Fruit fly (Drosophila melanogaster) whole organism, embryonic: ENCODE measurements around the gene Sld5.

Source experiments
- Aef1 ChIP-seq: fragments of 200-800 bp; sonication (Bioruptor generic); IDR thresholded peaks from 3 replicates; pipeline ENCODE4 v1.3.6; 2022; ENCODE audit warnings: missing biosample characterization, missing genetic modification characterization
- Blimp-1 ChIP-seq: fragments of 200-800 bp; sonication (Bioruptor generic); optimal IDR thresholded peaks from 3 replicates; lab custom pipeline; 2018; ENCODE audit warnings: missing biosample characterization, missing genetic modification characterization, mild to moderate bottlenecking, moderate library complexity, missing genetic modification reagents
- Bteb2 ChIP-seq: fragments of 200-800 bp; sonication (Bioruptor generic); optimal IDR thresholded peaks from 2 replicates; lab custom pipeline; 2016; ENCODE audit warnings: missing biosample characterization, missing genetic modification characterization
- CG10543 ChIP-seq: fragments of 200-800 bp; sonication (Bioruptor generic); optimal IDR thresholded peaks from 3 replicates; lab custom pipeline; 2017; ENCODE audit warnings: missing biosample characterization, mild to moderate bottlenecking, missing genetic modification characterization, moderate library complexity
- CG11696 ChIP-seq: fragments of 200-800 bp; sonication (Bioruptor generic); IDR thresholded peaks from 2 replicates; pipeline ENCODE4 v1.3.6; 2022; ENCODE audit warnings: missing biosample characterization, missing genetic modification characterization
- CG15011 ChIP-seq: fragments of 200-800 bp; sonication (Bioruptor generic); optimal IDR thresholded peaks from 3 replicates; lab custom pipeline; 2018; ENCODE audit warnings: missing biosample characterization, mild to moderate bottlenecking, missing genetic modification characterization
- CG15073 ChIP-seq: fragments of 200-800 bp; sonication (Bioruptor generic); optimal IDR thresholded peaks from 2 replicates; lab custom pipeline; 2016; ENCODE audit warnings: missing biosample characterization, missing genetic modification characterization
- CG16779 ChIP-seq: fragments of 200-800 bp; sonication (Bioruptor generic); IDR thresholded peaks from 2 replicates; pipeline ENCODE4 v1.3.6; 2022; ENCODE audit warnings: missing biosample characterization, missing genetic modification characterization
- CG18619 ChIP-seq: fragments of 200-800 bp; sonication (Bioruptor generic); optimal IDR thresholded peaks from 3 replicates; lab custom pipeline; 2017; ENCODE audit warnings: missing biosample characterization, mild to moderate bottlenecking, missing genetic modification characterization
- CG2116 ChIP-seq: fragments of 200-800 bp; sonication (Bioruptor generic); optimal IDR thresholded peaks from 3 replicates; lab custom pipeline; 2018; ENCODE audit warnings: missing biosample characterization, mild to moderate bottlenecking, missing genetic modification characterization
- CG2202 ChIP-seq: fragments of 200-800 bp; sonication (Bioruptor generic); optimal IDR thresholded peaks from 2 replicates; lab custom pipeline; 2018; ENCODE audit warnings: missing biosample characterization, mild to moderate bottlenecking, missing genetic modification characterization
- CG2712 ChIP-seq: fragments of 200-800 bp; optimal IDR thresholded peaks from 3 replicates; lab custom pipeline; 2019; ENCODE audit warnings: missing biosample characterization, mild to moderate bottlenecking, missing genetic modification characterization, moderate library complexity
- CG3065 ChIP-seq: fragments of 200-800 bp; sonication (Bioruptor generic); optimal IDR thresholded peaks from 2 replicates; lab custom pipeline; 2016; ENCODE audit warnings: missing biosample characterization, missing genetic modification characterization
- CG31365 ChIP-seq: fragments of 200-800 bp; sonication (Bioruptor generic); optimal IDR thresholded peaks from 2 replicates; lab custom pipeline; 2018; ENCODE audit warnings: missing biosample characterization, mild to moderate bottlenecking, missing genetic modification characterization
- CG3163 ChIP-seq: fragments of 200-800 bp; sonication (Bioruptor generic); optimal IDR thresholded peaks from 3 replicates; lab custom pipeline; 2016; ENCODE audit warnings: missing biosample characterization, missing genetic modification characterization
- CG4282 ChIP-seq: fragments of 200-800 bp; sonication (Bioruptor generic); optimal IDR thresholded peaks from 2 replicates; lab custom pipeline; 2016; ENCODE audit warnings: missing biosample characterization, missing genetic modification characterization
- CG43689 ChIP-seq: fragments of 200-800 bp; sonication (Bioruptor generic); IDR thresholded peaks from 2 replicates; pipeline ENCODE4 v1.3.6; 2022; ENCODE audit warnings: missing biosample characterization, missing genetic modification characterization
- CG4730 ChIP-seq: fragments of 200-800 bp; sonication (Bioruptor generic); IDR thresholded peaks from 2 replicates; pipeline ENCODE4 v1.3.6; 2022; ENCODE audit warnings: missing biosample characterization, missing genetic modification characterization
- CG6254 ChIP-seq: fragments of 200-800 bp; sonication (Bioruptor generic); optimal IDR thresholded peaks from 3 replicates; lab custom pipeline; 2017; ENCODE audit warnings: mild to moderate bottlenecking, missing biosample characterization, missing genetic modification reagents, missing genetic modification characterization
- CG6791 ChIP-seq: fragments of 200-800 bp; sonication (Bioruptor generic); IDR thresholded peaks from 3 replicates; pipeline ENCODE4 v1.3.6; 2022; ENCODE audit warnings: missing biosample characterization, missing genetic modification characterization; ENCODE audit not compliant: partially characterized antibody
- Chrac-16 ChIP-seq: fragments of 200-800 bp; sonication (Bioruptor generic); optimal IDR thresholded peaks from 3 replicates; lab custom pipeline; 2016; ENCODE audit warnings: missing biosample characterization, missing genetic modification characterization
- CkIIα-i1 ChIP-seq: fragments of 200-800 bp; sonication (Bioruptor generic); IDR thresholded peaks from 2 replicates; pipeline ENCODE4 v1.3.6; 2022; ENCODE audit warnings: missing biosample characterization, missing genetic modification characterization
- Deaf1 ChIP-seq: fragments of 200-800 bp; optimal IDR thresholded peaks from 3 replicates; lab custom pipeline; 2019; ENCODE audit warnings: missing biosample characterization, mild to moderate bottlenecking, missing genetic modification characterization, moderate library complexity
- Dip2 ChIP-seq: fragments of 200-800 bp; sonication (Bioruptor generic); IDR thresholded peaks from 2 replicates; pipeline ENCODE4 v1.3.6; 2022; ENCODE audit warnings: missing biosample characterization, missing genetic modification characterization
- Dll ChIP-seq: fragments of 200-800 bp; sonication (Bioruptor generic); IDR thresholded peaks from 4 replicates; pipeline ENCODE4 v1.3.6; 2022; ENCODE audit warnings: missing biosample characterization, missing genetic modification characterization; ENCODE audit not compliant: partially characterized antibody
- Dp ChIP-seq: fragments of 200-800 bp; sonication (Bioruptor generic); optimal IDR thresholded peaks from 2 replicates; lab custom pipeline; 2018; ENCODE audit warnings: missing biosample characterization, mild to moderate bottlenecking, missing genetic modification characterization, moderate library complexity
- E2f1 ChIP-seq: fragments of 200-800 bp; sonication (Bioruptor generic); IDR thresholded peaks from 2 replicates; pipeline ENCODE4 v1.3.6; 2022; ENCODE audit warnings: missing biosample characterization, missing genetic modification characterization
- E2f2 ChIP-seq: fragments of 200-800 bp; sonication (Bioruptor generic); IDR thresholded peaks from 2 replicates; pipeline ENCODE4 v1.3.6; 2022; ENCODE audit warnings: missing biosample characterization, missing genetic modification characterization
- ERR ChIP-seq: fragments of 200-800 bp; sonication (Bioruptor generic); optimal IDR thresholded peaks from 2 replicates; lab custom pipeline; 2016; ENCODE audit warnings: missing biosample characterization, missing genetic modification characterization
- HmgZ ChIP-seq: fragments of 200-800 bp; sonication (Bioruptor generic); optimal IDR thresholded peaks from 2 replicates; lab custom pipeline; 2018; ENCODE audit warnings: missing biosample characterization, mild to moderate bottlenecking, missing genetic modification characterization
- Lpt ChIP-seq: fragments of >200 bp; optimal IDR thresholded peaks from 2 replicates; lab custom pipeline; 2018; ENCODE audit warnings: missing biosample characterization, missing genetic modification characterization
- Mrtf ChIP-seq: fragments of 200-800 bp; sonication (Bioruptor generic); IDR thresholded peaks from 3 replicates; pipeline ENCODE4 v1.3.6; 2022; ENCODE audit warnings: missing biosample characterization, missing genetic modification characterization
- Nf-YC ChIP-seq: fragments of 200-800 bp; optimal IDR thresholded peaks from 3 replicates; lab custom pipeline; 2019; ENCODE audit warnings: missing biosample characterization, mild to moderate bottlenecking, missing genetic modification characterization, moderate library complexity
- Ravus ChIP-seq: fragments of 200-800 bp; sonication (Bioruptor generic); IDR thresholded peaks from 2 replicates; pipeline ENCODE4 v1.3.6; 2022; ENCODE audit warnings: missing biosample characterization, missing genetic modification characterization
- Rx ChIP-seq: fragments of 200-800 bp; sonication (Bioruptor generic); IDR thresholded peaks from 2 replicates; pipeline ENCODE4 v1.3.6; 2022; ENCODE audit warnings: missing biosample characterization, missing genetic modification characterization
- TFAM ChIP-seq: fragments of 200-800 bp; sonication (Bioruptor generic); optimal IDR thresholded peaks from 2 replicates; lab custom pipeline; 2017; ENCODE audit warnings: missing biosample characterization, missing genetic modification characterization, inconsistent platforms
- Usf ChIP-seq: fragments of 200-800 bp; sonication (Bioruptor generic); optimal IDR thresholded peaks from 2 replicates; lab custom pipeline; 2017; ENCODE audit warnings: missing genotype, missing biosample characterization, missing genetic modification characterization
- Xrp1 ChIP-seq: fragments of 200-800 bp; sonication (Bioruptor generic); IDR thresholded peaks from 2 replicates; pipeline ENCODE4 v1.3.6; 2022; ENCODE audit warnings: missing biosample characterization, missing genetic modification characterization
- ase ChIP-seq: fragments of 200-800 bp; sonication (Bioruptor generic); IDR thresholded peaks from 3 replicates; pipeline ENCODE4 v1.3.6; 2022; ENCODE audit warnings: missing biosample characterization, missing genetic modification characterization
- croc ChIP-seq: fragments of 200-800 bp; sonication (Bioruptor generic); conservative IDR thresholded peaks from 3 replicates; pipeline ENCODE4 v1.3.6; 2022; ENCODE audit warnings: missing biosample characterization, missing genetic modification characterization
- dan ChIP-seq: fragments of 200-800 bp; sonication (Bioruptor generic); IDR thresholded peaks from 2 replicates; pipeline ENCODE4 v1.3.6; 2022; ENCODE audit warnings: missing biosample characterization, missing genetic modification characterization
- dpn ChIP-seq, 2 experiments: fragments of 200-800 bp; sonication (Bioruptor generic); optimal IDR thresholded peaks; 3 replicates each; lab custom pipeline; 2016; ENCODE audit warnings: missing biosample characterization in 2 of 2, missing genetic modification characterization in 2 of 2
- gcm2 ChIP-seq: fragments of 200-800 bp; sonication (Bioruptor generic); optimal IDR thresholded peaks from 2 replicates; lab custom pipeline; 2016; ENCODE audit warnings: missing biosample characterization, missing genetic modification characterization
- gsb ChIP-seq: fragments of 200-800 bp; sonication (Bioruptor generic); IDR thresholded peaks from 2 replicates; pipeline ENCODE4 v1.3.6; 2022; ENCODE audit warnings: missing biosample characterization, missing genetic modification characterization
- kni ChIP-seq: fragments of 200-800 bp; sonication (Bioruptor generic); optimal IDR thresholded peaks from 3 replicates; lab custom pipeline; 2017; ENCODE audit warnings: mild to moderate bottlenecking, missing biosample characterization, missing genetic modification reagents, missing genetic modification characterization
- nerfin-2 ChIP-seq: fragments of 200-800 bp; sonication (Bioruptor generic); IDR thresholded peaks from 2 replicates; pipeline ENCODE4 v1.3.6; 2022; ENCODE audit warnings: missing biosample characterization, missing genetic modification characterization; ENCODE audit not compliant: partially characterized antibody
- oc ChIP-seq: fragments of 200-800 bp; sonication (Bioruptor generic); optimal IDR thresholded peaks from 2 replicates; lab custom pipeline; 2018; ENCODE audit warnings: missing biosample characterization, mild to moderate bottlenecking, missing genetic modification characterization, moderate library complexity
- pum ChIP-seq: fragments of 200-800 bp; sonication (Bioruptor generic); optimal IDR thresholded peaks from 2 replicates; lab custom pipeline; 2016; ENCODE audit warnings: missing biosample characterization, missing genetic modification characterization
- sr ChIP-seq: fragments of 200-800 bp; sonication (Bioruptor generic); IDR thresholded peaks from 3 replicates; pipeline ENCODE4 v1.3.6; 2022; ENCODE audit warnings: missing biosample characterization, missing genetic modification characterization
- sug ChIP-seq: fragments of 200-800 bp; optimal IDR thresholded peaks from 2 replicates; lab custom pipeline; 2019; ENCODE audit warnings: missing biosample characterization, mild to moderate bottlenecking, missing genetic modification characterization, moderate library complexity
- z ChIP-seq: fragments of 200-800 bp; sonication (Bioruptor generic); IDR thresholded peaks from 3 replicates; pipeline ENCODE4 v1.3.6; 2022; ENCODE audit warnings: missing biosample characterization, missing genetic modification characterization

Sld5 gene

dm6 chr3R:26105924-26106494 lies 49.7 kb upstream of the Sld5 start (continued):
- TF ChIP-seq Ravus = peak; percentile 56
- TF ChIP-seq CG15011 (GFP tag; lab: Kevin White, UChicago) = peak; percentile 61
- TF ChIP-seq gsb = peak; percentile 72; the same call in 1 of the 2 replicates
- TF ChIP-seq Xrp1 (GFP tag; lab: Robert Waterston, UW) = peak; percentile 70; the same call in 1 of the 2 replicates
- TF ChIP-seq kni = peak; percentile 11
- peak; percentile 57 for TF ChIP-seq Deaf1 (tag; lab: Kevin White, UChicago)
- TF ChIP-seq CG2116 (GFP tag; lab: Kevin White, UChicago) = no peak
- TF ChIP-seq Usf (GFP tag; lab: Kevin White, UChicago) = no peak
- no peak for TF ChIP-seq oc (tag; lab: Kevin White, UChicago)
- TF ChIP-seq gcm2 = no peak
- peak; percentile 23 for TF ChIP-seq CG18619 (GFP tag; lab: Kevin White, UChicago)
- no peak for TF ChIP-seq Bteb2 (GFP tag; lab: Kevin White, UChicago)
- peak; percentile 58 for TF ChIP-seq CG10543 (GFP tag; lab: Kevin White, UChicago)
- TF ChIP-seq CG2712 = peak; percentile 14
- TF ChIP-seq CG6791 (GFP tag; lab: Robert Waterston, UW) = no peak
- no peak for TF ChIP-seq Dll
- TF ChIP-seq E2f2 (GFP tag; lab: Robert Waterston, UW) = peak; percentile 28; the same call in 1 of the 2 replicates
- TF ChIP-seq CkIIα-i1 = no peak
- no peak for TF ChIP-seq sr (GFP tag; lab: Robert Waterston, UW)
- TF ChIP-seq E2f1 = peak; percentile 83
- TF ChIP-seq croc = 0 out of 3 replicates have a peak, but pooled peaks have one; percentile 25
- no peak for TF ChIP-seq Dip2 (GFP tag; lab: Robert Waterston, UW)
- TF ChIP-seq Nf-YC = no peak
- no peak for TF ChIP-seq HmgZ
- peak; percentile 62 for TF ChIP-seq CG4730 (GFP tag; lab: Robert Waterston, UW)
- no peak for TF ChIP-seq sug (tag; lab: Kevin White, UChicago)
- no peak for TF ChIP-seq ERR (GFP tag; lab: Kevin White, UChicago)
- peak; percentile 34 for TF ChIP-seq Blimp-1 (GFP tag; lab: Kevin White, UChicago)
- TF ChIP-seq dpn (GFP tag; optimal IDR thresholded peaks at IDR 0.05; lab: Kevin White, UChicago) = peak; percentile 13 to 46
- no peak for TF ChIP-seq Chrac-16 (GFP tag; lab: Kevin White, UChicago)
- TF ChIP-seq Mrtf (GFP tag; lab: Robert Waterston, UW) = peak; percentile 77; the same call in 2 of the 3 replicates
- TF ChIP-seq Rx (GFP tag; lab: Robert Waterston, UW) = no peak
- TF ChIP-seq Lpt (GFP tag; lab: Kevin White, UChicago) = no peak
- TF ChIP-seq CG31365 (tag; lab: Kevin White, UChicago) = no peak
- TF ChIP-seq CG4282 (GFP tag; lab: Kevin White, UChicago) = no peak
- TF ChIP-seq CG3065 (GFP tag; lab: Kevin White, UChicago) = no peak
- TF ChIP-seq CG43689 (GFP tag; lab: Robert Waterston, UW) = 0 out of 2 replicates have a peak, but pooled peaks have one; percentile 33
- TF ChIP-seq Aef1 (GFP tag; lab: Robert Waterston, UW) = peak; percentile 80
- TF ChIP-seq CG11696 (GFP tag; lab: Robert Waterston, UW) = peak; percentile 73
- TF ChIP-seq dan (GFP tag; lab: Robert Waterston, UW) = no peak; the same call in 1 of the 2 replicates
- TF ChIP-seq CG2202 (tag; lab: Kevin White, UChicago) = no peak
- no peak for TF ChIP-seq CG3163 (GFP tag; lab: Kevin White, UChicago)
- no peak for TF ChIP-seq pum (GFP tag; lab: Kevin White, UChicago)
- peak; percentile 79 for TF ChIP-seq ase (GFP tag; lab: Robert Waterston, UW)
- no peak for TF ChIP-seq TFAM (GFP tag; lab: Kevin White, UChicago)
- no peak for TF ChIP-seq nerfin-2 (GFP tag; lab: Robert Waterston, UW)
- TF ChIP-seq z (GFP tag; lab: Robert Waterston, UW) = no peak
- no peak for TF ChIP-seq CG15073 (GFP tag; lab: Kevin White, UChicago)
- TF ChIP-seq Dp (GFP tag; lab: Kevin White, UChicago) = no peak
- peak; percentile 22 for TF ChIP-seq CG6254 (GFP tag; lab: Kevin White, UChicago)
- TF ChIP-seq CG16779 (GFP tag; lab: Robert Waterston, UW) = no peak
